Fruit fly (Drosophila melanogaster): ENCODE results near the gene stumps.

The stumps gene

DNA sequence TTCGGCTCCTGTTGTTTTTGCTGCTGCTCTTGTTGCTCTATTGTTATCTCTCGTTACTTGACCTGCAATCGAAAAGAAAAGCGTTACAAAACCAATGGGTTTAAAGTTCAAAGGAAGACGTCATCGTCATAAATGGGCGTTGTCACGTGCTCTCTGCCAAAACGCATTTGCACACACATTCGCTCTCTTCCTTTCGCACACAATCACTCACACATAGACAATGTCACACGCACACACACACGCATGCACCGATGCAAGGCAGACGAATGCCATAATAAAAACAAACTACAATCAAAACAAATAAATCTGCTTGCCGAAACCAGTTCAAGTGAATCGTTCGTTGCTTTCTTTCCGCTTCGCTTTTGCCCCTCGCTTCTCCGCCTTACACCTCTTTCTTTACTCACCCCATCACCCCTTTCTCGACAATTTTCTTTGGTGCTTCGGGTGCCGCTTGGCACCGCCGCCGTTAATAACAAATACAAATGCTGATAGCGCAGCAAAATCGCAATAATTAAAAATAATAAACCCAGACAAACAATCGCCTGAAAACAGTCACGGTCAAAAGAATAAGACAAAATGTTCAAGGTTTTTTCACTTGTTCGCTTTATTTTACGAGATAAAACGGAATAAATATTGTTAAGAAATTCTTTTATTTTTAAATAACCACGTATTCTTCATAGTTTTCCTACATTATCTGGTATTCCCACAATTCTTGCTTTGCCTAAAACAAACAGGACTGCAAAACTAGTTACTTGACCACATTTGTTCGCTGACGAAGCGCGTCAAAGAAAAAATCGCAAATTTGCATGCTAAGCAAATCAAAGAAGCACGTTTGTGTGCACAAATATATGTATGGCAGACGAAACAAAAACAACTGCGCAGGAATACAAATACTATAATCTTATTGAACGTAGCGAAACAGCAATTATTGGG lies 72.6 kb downstream of the stumps start (continued):
- TF ChIP-seq Smox (GFP tag; optimal IDR thresholded peaks at IDR 0.05) (no peak), Sox15 (GFP tag; optimal IDR thresholded peaks at IDR 0.05) (peak; percentile 70), Eip75B (GFP tag; optimal IDR thresholded peaks at IDR 0.05) (peak; percentile 77), Hr4 (GFP tag; optimal IDR thresholded peaks at IDR 0.05) (peak; percentile 92), fd85E (GFP tag; optimal IDR thresholded peaks at IDR 0.05) (peak; percentile 45), salr (GFP tag; optimal IDR thresholded peaks at IDR 0.05) (peak; percentile 43 to 90), Eip93F (GFP tag; optimal IDR thresholded peaks at IDR 0.05) (peak; percentile 67), spab (GFP tag; optimal IDR thresholded peaks at IDR 0.05) (peak; percentile 61), CG15336 (GFP tag; IDR thresholded peaks at IDR 0.05) (peak; percentile 86), vri (GFP tag; optimal IDR thresholded peaks at IDR 0.05) (peak; percentile 90), Ets21C (GFP tag; optimal IDR thresholded peaks at IDR 0.05) (peak; percentile 78), CG10631 (GFP tag; optimal IDR thresholded peaks at IDR 0.05) (peak; percentile 75), CG11902 (GFP tag; optimal IDR thresholded peaks at IDR 0.05) (peak; percentile 32), CG3032 (tag; optimal IDR thresholded peaks at IDR 0.05) (peak; percentile 70), net (GFP tag; optimal IDR thresholded peaks at IDR 0.05) (peak; percentile 75), CG6792 (GFP tag; optimal IDR thresholded peaks at IDR 0.05) (peak; percentile 84), CG3919 (GFP tag; optimal IDR thresholded peaks at IDR 0.05) (peak; percentile 69), esn (GFP tag; optimal IDR thresholded peaks at IDR 0.05) (peak; percentile 91), CG16779 (tag; optimal IDR thresholded peaks at IDR 0.05) (peak; percentile 52), Sox14 (GFP tag; optimal IDR thresholded peaks at IDR 0.05) (peak; percentile 85), Sox102F (GFP tag; optimal IDR thresholded peaks at IDR 0.05) (peak; percentile 84), CG31627 (GFP tag; optimal IDR thresholded peaks at IDR 0.05) (peak; percentile 85), cyc (GFP tag; optimal IDR thresholded peaks at IDR 0.05) (peak; percentile 74), CG11294 (GFP tag; IDR thresholded peaks at IDR 0.05) (peak; percentile 73), CG6276 (GFP tag; optimal IDR thresholded peaks at IDR 0.05) (peak; percentile 85), CG9139 (GFP tag; optimal IDR thresholded peaks at IDR 0.05) (no peak), CG34406 (GFP tag; optimal IDR thresholded peaks at IDR 0.05) (peak; percentile 83), CG6163 (GFP tag; IDR thresholded peaks at IDR 0.05) (peak; percentile 70)

DNA sequence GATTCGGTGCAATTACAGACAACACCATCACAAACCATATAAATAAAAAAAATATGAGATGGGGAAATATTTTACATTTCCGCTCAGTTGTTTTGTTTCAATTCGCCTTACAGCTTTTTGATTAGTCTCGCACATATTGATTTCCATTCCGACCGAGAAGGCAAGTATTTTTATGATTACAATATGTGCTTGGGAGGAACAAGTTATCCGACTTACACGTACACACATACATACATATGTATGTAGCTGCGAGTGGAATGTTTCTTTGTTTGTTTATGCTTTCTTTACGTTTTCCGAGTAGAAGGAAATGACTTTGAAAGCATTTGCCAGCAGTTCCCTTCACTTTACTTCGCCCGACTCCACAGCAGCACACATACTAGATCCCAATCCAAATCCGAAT lies 73.3 kb downstream of the stumps start:
- TF ChIP-seq spab (GFP tag; optimal IDR thresholded peaks at IDR 0.05), result no peak

DNA sequence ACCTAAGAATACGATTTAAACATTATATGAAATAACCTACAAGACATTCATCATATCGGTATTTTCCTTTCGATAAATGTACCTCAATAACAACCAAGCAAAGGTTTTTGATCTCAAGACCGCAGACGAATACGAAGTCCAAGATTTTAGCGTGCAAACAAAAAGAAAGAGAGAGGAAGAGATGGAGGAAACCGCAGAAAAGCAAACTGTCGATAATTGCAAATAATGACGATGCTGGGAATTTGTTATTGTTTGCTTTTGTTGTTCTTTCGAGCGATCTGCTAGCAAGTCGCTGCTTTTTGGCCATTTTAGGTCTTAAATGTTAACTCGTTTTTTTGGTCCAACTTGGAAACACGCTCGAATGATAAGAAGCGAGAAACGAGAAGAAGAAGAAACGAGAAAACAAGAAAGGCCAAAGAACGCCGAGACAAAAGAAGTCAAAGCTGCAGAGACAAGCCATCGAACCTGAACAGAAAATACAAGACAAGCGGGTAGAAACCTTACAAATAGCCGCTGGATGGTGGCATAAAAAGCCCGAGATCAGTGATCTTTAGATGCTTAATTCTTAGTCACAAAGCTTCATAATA lies 74.2 kb downstream of the stumps start:
- TF ChIP-seq CG32006 (GFP tag; optimal IDR thresholded peaks at IDR 0.05) (no peak), Eip78C (GFP tag) (no peak), vri (GFP tag; optimal IDR thresholded peaks at IDR 0.05) (no peak), dac (GFP tag; optimal IDR thresholded peaks at IDR 0.05) (no peak), CG6854 (GFP tag; optimal IDR thresholded peaks at IDR 0.05) (peak; percentile 88), Ets96B (tag; optimal IDR thresholded peaks at IDR 0.05) (no peak), Gug (GFP tag; IDR thresholded peaks at IDR 0.05) (no peak), achi (GFP tag; optimal IDR thresholded peaks at IDR 0.05) (no peak), CG11762 (GFP tag; optimal IDR thresholded peaks at IDR 0.05; ENCODE audit: insufficient read depth) (no peak), Sox14 (GFP tag; optimal IDR thresholded peaks at IDR 0.05) (no peak), CG6808 (GFP tag; optimal IDR thresholded peaks at IDR 0.05) (peak; percentile 23), dsx (GFP tag; optimal IDR thresholded peaks at IDR 0.05; ENCODE audit: poor library complexity, severe bottlenecking) (no peak), CG11902 (GFP tag; optimal IDR thresholded peaks at IDR 0.05) (no peak), Blimp-1 (GFP tag; optimal IDR thresholded peaks at IDR 0.05) (no peak), Hr4 (GFP tag; optimal IDR thresholded peaks at IDR 0.05) (no peak), CG8119 (GFP tag; IDR thresholded peaks at IDR 0.05) (no peak), CG4318 (GFP tag; optimal IDR thresholded peaks at IDR 0.05) (no peak), CG6792 (GFP tag; optimal IDR thresholded peaks at IDR 0.05) (no peak), pdm3 (GFP tag; optimal IDR thresholded peaks at IDR 0.05) (no peak), CG34406 (GFP tag; optimal IDR thresholded peaks at IDR 0.05) (no peak), CG11294 (GFP tag; IDR thresholded peaks at IDR 0.05) (no peak), CG31627 (GFP tag; optimal IDR thresholded peaks at IDR 0.05) (no peak), ss (GFP tag; optimal IDR thresholded peaks at IDR 0.05) (peak in 1 of 2 experiments; percentile 70), cyc (GFP tag; optimal IDR thresholded peaks at IDR 0.05) (no peak), CG1621 (tag; optimal IDR thresholded peaks at IDR 0.05) (no peak), svp (GFP tag) (peak; percentile 58)

Data from whole organism, prepupa.